Fruit fly (Drosophila melanogaster) whole organism: Measurements from ENCODE around the gene CG4073.

Experiments used
- psq ChIP-seq: fragments of >200 bp; optimal IDR thresholded peaks from 2 replicates; lab custom pipeline; 2017
- usp ChIP-seq: fragments of >200 bp; optimal IDR thresholded peaks from 2 replicates; lab custom pipeline; 2017; ENCODE audit warnings: missing biosample characterization, missing genetic modification characterization, mixed read lengths

DNA sequence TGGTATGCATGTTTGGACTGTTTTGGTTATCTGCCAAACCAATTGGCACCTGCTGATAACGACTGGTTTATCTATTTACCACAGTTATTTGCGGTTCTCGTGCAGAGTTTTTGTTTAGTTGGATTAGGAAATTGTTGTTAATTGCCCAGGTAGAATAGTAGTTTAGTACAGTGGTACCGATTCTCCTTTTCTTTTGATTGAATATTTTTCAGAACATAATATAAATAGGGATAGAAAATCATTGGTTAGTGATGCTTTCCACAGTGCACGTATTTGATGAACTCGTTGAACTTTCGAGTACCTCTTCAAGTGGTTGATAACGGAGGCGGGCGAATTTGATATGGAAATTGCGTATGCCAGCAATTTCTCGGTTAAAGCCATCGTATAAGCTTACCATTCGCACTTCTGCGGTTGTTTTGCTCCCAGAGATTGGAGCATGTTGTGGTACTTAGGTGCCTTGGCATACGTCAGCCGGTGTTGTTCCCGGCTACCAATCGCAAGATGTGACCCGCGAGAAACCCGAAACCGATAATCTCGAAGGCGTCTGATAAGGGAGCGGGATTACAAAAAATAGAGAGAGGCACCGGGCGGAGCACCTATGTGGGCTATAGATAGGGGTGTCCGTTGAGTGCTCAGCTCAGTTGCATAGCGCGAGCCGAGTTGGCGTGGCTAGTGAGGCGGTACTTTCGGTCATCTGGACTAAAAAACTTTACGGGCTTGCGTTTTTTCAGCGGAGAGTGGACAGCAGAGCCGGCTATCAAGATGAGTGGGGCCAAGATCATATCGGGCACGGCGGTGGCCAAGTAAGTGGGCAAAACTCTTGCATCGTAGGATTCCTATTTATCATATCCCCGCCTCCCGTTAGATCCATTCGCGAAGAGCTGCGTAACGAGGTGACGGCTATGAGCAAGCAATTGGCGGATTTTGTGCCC is 15.3 kb upstream of the CG4073 start:
- TF ChIP-seq psq (lab: Kevin White, UChicago) (no peak), usp (GFP tag; lab: Kevin White, UChicago) (no peak)
